Worm (Caenorhabditis elegans) whole organism, L1 larva: Measurements from ENCODE around the gene nhr-44.

Source experiments
- C16A3.4 ChIP-seq: fragments of 150-350 bp; optimal IDR thresholded peaks from 2 replicates; lab custom pipeline; 2014; ENCODE audit warnings: missing biosample characterization, missing genetic modification characterization
- Y116A8C.19 ChIP-seq: sonication (generic microtip); optimal IDR thresholded peaks from 2 replicates; lab custom pipeline; 2016; ENCODE audit warnings: missing compliant biosample characterization, missing genetic modification characterization, borderline replicate concordance
- blmp-1 ChIP-seq: fragments of 150-350 bp; optimal IDR thresholded peaks from 2 replicates; lab custom pipeline; 2014; ENCODE audit warnings: missing biosample characterization, missing genetic modification characterization
- ceh-88 ChIP-seq: fragments of 200-800 bp; sonication (Bioruptor generic); IDR thresholded peaks from 2 replicates; pipeline ENCODE4 v1.3.6; 2022; ENCODE audit warnings: missing genetic modification characterization, missing compliant biosample characterization
- dsc-1 ChIP-seq: sonication (generic microtip); optimal IDR thresholded peaks from 2 replicates; lab custom pipeline; 2016; ENCODE audit warnings: mild to moderate bottlenecking, missing genetic modification characterization, missing compliant biosample characterization
- efl-1 ChIP-seq, 4 experiments: fragments of 150-350 bp; optimal IDR thresholded peaks in 3 of 4; peaks in 1 of 4; 1 replicate in 1 of 4; 2 replicates in 3 of 4; lab custom pipeline; 2014; ENCODE audit warnings: missing biosample characterization in 2 of 4, missing genetic modification characterization in 2 of 4, missing genetic modification reagents in 2 of 4
- efl-3 ChIP-seq: fragments of 200-800 bp; sonication (Bioruptor generic); optimal IDR thresholded peaks from 2 replicates; lab custom pipeline; 2018; ENCODE audit warnings: mild to moderate bottlenecking, missing genetic modification characterization, missing compliant biosample characterization
- egl-13 ChIP-seq: sonication (generic microtip); optimal IDR thresholded peaks from 2 replicates; lab custom pipeline; 2016; ENCODE audit warnings: missing genotype, missing genetic modification reagents, missing genetic modification characterization, missing compliant biosample characterization
- egl-27 ChIP-seq, 2 experiments: fragments of 150-350 bp in 1 of 2; sonication (generic microtip); optimal IDR thresholded peaks; 3 replicates each; lab custom pipeline; 2017 to 2018; ENCODE audit warnings: missing biosample characterization in 2 of 2, missing genetic modification characterization in 2 of 2, missing genetic modification reagents in 2 of 2
- ets-5 ChIP-seq: fragments of 200-800 bp; sonication (Bioruptor generic); IDR thresholded peaks from 2 replicates; pipeline ENCODE4 v1.3.6; 2022; ENCODE audit warnings: missing genetic modification characterization, missing compliant biosample characterization
- fos-1 ChIP-seq: fragments of 150-350 bp; optimal IDR thresholded peaks from 2 replicates; lab custom pipeline; 2014; ENCODE audit warnings: missing biosample characterization, missing genetic modification characterization
- irx-1 ChIP-seq: sonication (generic microtip); optimal IDR thresholded peaks from 2 replicates; lab custom pipeline; 2016; ENCODE audit warnings: missing genetic modification characterization, missing compliant biosample characterization
- jun-1 ChIP-seq: fragments of 150-350 bp; optimal IDR thresholded peaks from 2 replicates; lab custom pipeline; 2014; ENCODE audit warnings: missing biosample characterization, missing genetic modification reagents, missing genetic modification characterization
- lin-13 ChIP-seq: fragments of 150-350 bp; optimal IDR thresholded peaks from 2 replicates; lab custom pipeline; 2014; ENCODE audit warnings: missing biosample characterization, missing genetic modification reagents, missing genetic modification characterization
- lin-14 ChIP-seq: fragments of 200-800 bp; sonication (Bioruptor generic); optimal IDR thresholded peaks from 2 replicates; lab custom pipeline; 2018; ENCODE audit warnings: mild to moderate bottlenecking, missing genetic modification characterization, moderate library complexity, missing compliant biosample characterization
- lin-15B ChIP-seq: fragments of 150-350 bp; sonication (generic microtip); optimal IDR thresholded peaks from 3 replicates; lab custom pipeline; 2014; ENCODE audit warnings: missing biosample characterization, missing genetic modification characterization
- lin-39 ChIP-seq: fragments of 150-350 bp; optimal IDR thresholded peaks from 2 replicates; lab custom pipeline; 2014; ENCODE audit warnings: missing biosample characterization, missing genetic modification reagents, missing genetic modification characterization
- mep-1 ChIP-seq: fragments of 150-350 bp; optimal IDR thresholded peaks from 2 replicates; lab custom pipeline; 2014; ENCODE audit warnings: missing biosample characterization, missing genetic modification characterization
- nhr-12 ChIP-seq: sonication (generic microtip); optimal IDR thresholded peaks from 2 replicates; lab custom pipeline; 2017; ENCODE audit warnings: missing biosample characterization, missing genetic modification characterization
- nhr-19 ChIP-seq: fragments of 200-800 bp; sonication (Bioruptor generic); conservative IDR thresholded peaks from 2 replicates; pipeline ENCODE4 v1.3.6; 2022; ENCODE audit warnings: missing genetic modification characterization, missing compliant biosample characterization
- nhr-20 ChIP-seq: sonication (generic microtip); optimal IDR thresholded peaks from 2 replicates; lab custom pipeline; 2016; ENCODE audit warnings: mild to moderate bottlenecking, missing genetic modification characterization, missing compliant biosample characterization
- nhr-237 ChIP-seq: fragments of 150-350 bp; optimal IDR thresholded peaks from 2 replicates; lab custom pipeline; 2014; ENCODE audit warnings: missing biosample characterization, missing genetic modification characterization
- nhr-28 ChIP-seq: fragments of 150-350 bp; optimal IDR thresholded peaks from 2 replicates; lab custom pipeline; 2014; ENCODE audit warnings: missing biosample characterization, missing genetic modification characterization
- nhr-47 ChIP-seq: sonication (generic microtip); optimal IDR thresholded peaks from 2 replicates; lab custom pipeline; 2016; ENCODE audit warnings: mild to moderate bottlenecking, missing genetic modification characterization, moderate library complexity, missing compliant biosample characterization
- nhr-71 ChIP-seq: sonication (generic microtip); optimal IDR thresholded peaks from 2 replicates; lab custom pipeline; 2016; ENCODE audit warnings: mild to moderate bottlenecking, missing genetic modification characterization, moderate library complexity, missing compliant biosample characterization
- nhr-76 ChIP-seq: sonication (generic microtip); optimal IDR thresholded peaks from 2 replicates; lab custom pipeline; 2017; ENCODE audit warnings: missing biosample characterization, missing genetic modification characterization
- nhr-77 ChIP-seq: fragments of 150-350 bp; optimal IDR thresholded peaks from 2 replicates; lab custom pipeline; 2014; ENCODE audit warnings: missing biosample characterization, missing genetic modification characterization
- nhr-84 ChIP-seq: sonication (generic microtip); optimal IDR thresholded peaks from 2 replicates; lab custom pipeline; 2017; ENCODE audit warnings: missing biosample characterization, missing genetic modification characterization
- nhr-85 ChIP-seq: sonication (generic microtip); peaks from one replicate; lab custom pipeline; 2016; ENCODE audit warnings: missing genetic modification characterization, inconsistent platforms, missing compliant biosample characterization
- nhr-90 ChIP-seq: sonication (generic microtip); optimal IDR thresholded peaks from 2 replicates; lab custom pipeline; 2016; ENCODE audit warnings: mild to moderate bottlenecking, missing genetic modification characterization, missing compliant biosample characterization; ENCODE audit not compliant: poor library complexity
- pag-3 ChIP-seq: sonication (generic microtip); optimal IDR thresholded peaks from 2 replicates; lab custom pipeline; 2017; ENCODE audit warnings: missing genetic modification characterization, mild to moderate bottlenecking, missing compliant biosample characterization, antibody characterized with exemption, borderline replicate concordance; ENCODE audit not compliant: insufficient read depth
- pax-3 ChIP-seq: fragments of 200-800 bp; sonication (Bioruptor generic); optimal IDR thresholded peaks from 2 replicates; lab custom pipeline; 2018; ENCODE audit warnings: mild to moderate bottlenecking, missing genetic modification characterization, moderate library complexity, missing compliant biosample characterization
- rnt-1 ChIP-seq: sonication (generic microtip); optimal IDR thresholded peaks from 2 replicates; lab custom pipeline; 2016; ENCODE audit warnings: mild to moderate bottlenecking, missing genetic modification characterization, moderate library complexity, missing compliant biosample characterization
- snu-23 ChIP-seq: sonication (generic microtip); optimal IDR thresholded peaks from 2 replicates; lab custom pipeline; 2016; ENCODE audit warnings: missing genetic modification characterization, missing compliant biosample characterization
- sup-37 ChIP-seq: fragments of 200-800 bp; sonication (Bioruptor generic); optimal IDR thresholded peaks from 2 replicates; lab custom pipeline; 2018; ENCODE audit warnings: mild to moderate bottlenecking, missing genetic modification characterization, missing compliant biosample characterization
- tlp-1 ChIP-seq: fragments of 150-350 bp; optimal IDR thresholded peaks from 2 replicates; lab custom pipeline; 2014; ENCODE audit warnings: missing biosample characterization, missing genetic modification characterization
- unc-130 ChIP-seq: fragments of 150-350 bp; optimal IDR thresholded peaks from 2 replicates; lab custom pipeline; 2017; ENCODE audit warnings: missing biosample characterization, missing genetic modification characterization, inconsistent platforms
- unc-30 ChIP-seq: sonication (generic microtip); optimal IDR thresholded peaks from 2 replicates; lab custom pipeline; 2017; ENCODE audit warnings: missing biosample characterization, missing genetic modification characterization
- unc-62 ChIP-seq: fragments of 150-350 bp; optimal IDR thresholded peaks from 2 replicates; lab custom pipeline; 2014; ENCODE audit warnings: missing biosample characterization, missing genetic modification reagents, missing genetic modification characterization
- unc-86 ChIP-seq: sonication (generic microtip); optimal IDR thresholded peaks from 2 replicates; lab custom pipeline; 2016; ENCODE audit warnings: missing genetic modification characterization, missing compliant biosample characterization
- unc-98 ChIP-seq: fragments of 200-800 bp; sonication (Bioruptor generic); IDR thresholded peaks from 2 replicates; pipeline ENCODE4 v1.3.6; 2022; ENCODE audit warnings: missing genetic modification characterization, missing compliant biosample characterization
- zag-1 ChIP-seq: fragments of 150-350 bp; optimal IDR thresholded peaks from 2 replicates; lab custom pipeline; 2014; ENCODE audit warnings: missing biosample characterization, missing genetic modification characterization

The nhr-44 gene

ce11 chrV:8964055-8964758 is at the start of gene nhr-44:
TSS of gene nhr-44 (minus strand) at chrV:8964105.
- TF ChIP-seq nhr-237 = no peak
- TF ChIP-seq nhr-12 (tag; lab: Kevin White, UChicago) = no peak
- TF ChIP-seq unc-62 (GFP tag; lab: Kevin White, UChicago) = no peak
- no peak for TF ChIP-seq nhr-77
- peak; percentile 79 for TF ChIP-seq nhr-85 (tag; lab: Kevin White, UChicago)
- no peak for TF ChIP-seq pax-3 (tag; lab: Kevin White, UChicago)
- TF ChIP-seq unc-30 = no peak
- no peak for TF ChIP-seq egl-27 (tag; optimal IDR thresholded peaks at IDR 0.05; lab: Kevin White, UChicago)
- no peak for TF ChIP-seq nhr-47 (tag; lab: Kevin White, UChicago)
- TF ChIP-seq mep-1 (tag; lab: Kevin White, UChicago) = peak; percentile 12
- no peak for TF ChIP-seq sup-37 (GFP tag; lab: Kevin White, UChicago)
- no peak for TF ChIP-seq dsc-1 (tag; lab: Kevin White, UChicago)
- TF ChIP-seq nhr-90 = no peak
- no peak for TF ChIP-seq ets-5 (GFP tag; lab: Robert Waterston, UW)
- TF ChIP-seq nhr-71 (tag; lab: Kevin White, UChicago) = peak; percentile 10
- no peak for TF ChIP-seq nhr-19
- TF ChIP-seq lin-39 (tag; lab: Kevin White, UChicago) = no peak
- TF ChIP-seq rnt-1 (tag; lab: Kevin White, UChicago) = no peak
- no peak for TF ChIP-seq C16A3.4 (tag; lab: Kevin White, UChicago)
- TF ChIP-seq tlp-1 (tag; lab: Kevin White, UChicago) = no peak
- no peak for TF ChIP-seq egl-13 (tag; lab: Kevin White, UChicago)
- peak; percentile 42 for TF ChIP-seq blmp-1 (tag; lab: Kevin White, UChicago)
- TF ChIP-seq Y116A8C.19 (tag; lab: Kevin White, UChicago) = no peak
- peak; percentile 4 for TF ChIP-seq nhr-20
- TF ChIP-seq lin-13 (GFP tag; lab: Kevin White, UChicago) = no peak
- no peak for TF ChIP-seq nhr-76 (tag; lab: Kevin White, UChicago)
- no peak for TF ChIP-seq irx-1
- TF ChIP-seq unc-98 = no peak
- TF ChIP-seq lin-14 (GFP tag; lab: Kevin White, UChicago) = peak; percentile 66
- no peak for TF ChIP-seq efl-1 (optimal IDR thresholded peaks at IDR 0.05; lab: Kevin White, UChicago)
- TF ChIP-seq efl-1 (GFP tag; optimal IDR thresholded peaks at IDR 0.05 in 1 of 2; lab: Kevin White, UChicago) = no peak
- TF ChIP-seq unc-86 = no peak
- TF ChIP-seq snu-23 (GFP tag; lab: Kevin White, UChicago) = peak; percentile 26
- TF ChIP-seq lin-15B = no peak
- no peak for TF ChIP-seq efl-3 (GFP tag; lab: Kevin White, UChicago)

ce11 chrV:9009175-9009574 is 45.3 kb upstream of the nhr-44 start, which contains the start of gene srx-2:
TSS of gene srx-2 (plus strand) at chrV:9009475.
- no peak for TF ChIP-seq fos-1 (tag; lab: Kevin White, UChicago)
- TF ChIP-seq ceh-88 (GFP tag; lab: Robert Waterston, UW) = no peak
- no peak for TF ChIP-seq nhr-84 (tag; lab: Kevin White, UChicago)
- TF ChIP-seq nhr-28 (tag; lab: Kevin White, UChicago) = no peak
- no peak for TF ChIP-seq pag-3 (tag; lab: Kevin White, UChicago)
- TF ChIP-seq zag-1 (tag; lab: Kevin White, UChicago) = no peak
- TF ChIP-seq lin-13 (GFP tag; lab: Kevin White, UChicago) = no peak
- TF ChIP-seq jun-1 = no peak
- no peak for TF ChIP-seq nhr-12 (tag; lab: Kevin White, UChicago)
- no peak for TF ChIP-seq unc-130 (tag; lab: Kevin White, UChicago)
- TF ChIP-seq, all 84 proteins: peak for 0
